Worm (Caenorhabditis elegans) whole organism, mixed stage, embryonic: ENCODE measurements around the gene F14E5.2.
"Not testable (repeated sequence)": the region's sequence is repeated elsewhere in the genome, so short reads cannot be mapped to it uniquely, and the experiment has no call there.

Source experiments
- M03D4.4 ChIP-seq: sonication (generic microtip); optimal IDR thresholded peaks from 2 replicates; lab custom pipeline; 2017; ENCODE audit warnings: mild to moderate bottlenecking, missing genetic modification characterization, missing compliant biosample characterization
- bed-3 ChIP-seq: fragments of 200-800 bp; sonication (Bioruptor generic); optimal IDR thresholded peaks from 3 replicates; lab custom pipeline; 2018; ENCODE audit warnings: mild to moderate bottlenecking, missing genetic modification characterization, moderate library complexity, missing compliant biosample characterization
- blmp-1 ChIP-seq: fragments of 150-350 bp; optimal IDR thresholded peaks from 2 replicates; lab custom pipeline; 2014; ENCODE audit warnings: missing biosample characterization, missing genetic modification characterization
- ceh-39 ChIP-seq: fragments of 150-350 bp; optimal IDR thresholded peaks from 2 replicates; lab custom pipeline; 2014; ENCODE audit warnings: missing biosample characterization, missing genetic modification characterization
- ceh-43 ChIP-seq: fragments of 200-800 bp; sonication (Bioruptor generic); optimal IDR thresholded peaks from 2 replicates; lab custom pipeline; 2018; ENCODE audit warnings: mild to moderate bottlenecking, missing genetic modification characterization, moderate library complexity, missing compliant biosample characterization
- ceh-83 ChIP-seq: fragments of 200-800 bp; sonication (Bioruptor generic); optimal IDR thresholded peaks from 2 replicates; lab custom pipeline; 2018; ENCODE audit warnings: mild to moderate bottlenecking, missing genetic modification characterization, missing compliant biosample characterization
- ces-1 ChIP-seq: fragments of 150-350 bp; optimal IDR thresholded peaks from 2 replicates; lab custom pipeline; 2014; ENCODE audit warnings: missing biosample characterization, missing genetic modification reagents, missing genetic modification characterization
- cnd-1 ChIP-seq: fragments of 200-800 bp; sonication (Bioruptor generic); optimal IDR thresholded peaks from 2 replicates; lab custom pipeline; 2018; ENCODE audit warnings: mild to moderate bottlenecking, missing genetic modification characterization, missing compliant biosample characterization
- drap-1 ChIP-seq: fragments of 200-800 bp; sonication (Bioruptor generic); optimal IDR thresholded peaks from 3 replicates; lab custom pipeline; 2018; ENCODE audit warnings: mild to moderate bottlenecking, missing genetic modification characterization, missing compliant biosample characterization
- elt-1 ChIP-seq: sonication (generic microtip); optimal IDR thresholded peaks from 2 replicates; lab custom pipeline; 2017; ENCODE audit warnings: missing genetic modification characterization, mild to moderate bottlenecking, missing compliant biosample characterization, antibody characterized with exemption, moderate library complexity, borderline replicate concordance; ENCODE audit not compliant: insufficient read depth
- elt-3 ChIP-seq: fragments of 150-350 bp; optimal IDR thresholded peaks from 2 replicates; lab custom pipeline; 2014; ENCODE audit warnings: missing biosample characterization, missing genetic modification characterization
- ham-2 ChIP-seq: fragments of 200-800 bp; sonication (Bioruptor generic); optimal IDR thresholded peaks from 2 replicates; lab custom pipeline; 2018; ENCODE audit warnings: mild to moderate bottlenecking, missing genetic modification characterization, missing compliant biosample characterization
- hlh-1 ChIP-seq: fragments of 150-350 bp; optimal IDR thresholded peaks from 2 replicates; lab custom pipeline; 2014; ENCODE audit warnings: missing biosample characterization, missing genetic modification reagents, missing genetic modification characterization
- lin-13 ChIP-seq: fragments of 150-350 bp; optimal IDR thresholded peaks from 2 replicates; lab custom pipeline; 2014; ENCODE audit warnings: missing biosample characterization, missing genetic modification characterization
- lsy-2 ChIP-seq: fragments of 150-350 bp; optimal IDR thresholded peaks from 2 replicates; lab custom pipeline; 2014; ENCODE audit warnings: missing biosample characterization, missing genetic modification characterization
- mab-5 ChIP-seq: fragments of 150-350 bp; optimal IDR thresholded peaks from 2 replicates; lab custom pipeline; 2014; ENCODE audit warnings: missing biosample characterization, missing genetic modification characterization
- mep-1 ChIP-seq: fragments of 150-350 bp; optimal IDR thresholded peaks from 2 replicates; lab custom pipeline; 2017; ENCODE audit warnings: missing biosample characterization, missing genetic modification reagents, missing genetic modification characterization, inconsistent platforms
- mls-2 ChIP-seq: sonication (generic microtip); optimal IDR thresholded peaks from 2 replicates; lab custom pipeline; 2016; ENCODE audit warnings: mild to moderate bottlenecking, missing genetic modification characterization, moderate library complexity, missing compliant biosample characterization
- nhr-12 ChIP-seq: fragments of 150-350 bp; optimal IDR thresholded peaks from 2 replicates; lab custom pipeline; 2014; ENCODE audit warnings: missing biosample characterization, missing genetic modification characterization
- nhr-2 ChIP-seq: fragments of 150-350 bp; optimal IDR thresholded peaks from 2 replicates; lab custom pipeline; 2014; ENCODE audit warnings: missing biosample characterization, missing genetic modification characterization
- nhr-237 ChIP-seq: fragments of 150-350 bp; optimal IDR thresholded peaks from 2 replicates; lab custom pipeline; 2014; ENCODE audit warnings: missing biosample characterization, missing genetic modification characterization
- nhr-76 ChIP-seq: sonication (generic microtip); optimal IDR thresholded peaks from 2 replicates; lab custom pipeline; 2017; ENCODE audit warnings: missing biosample characterization, missing genetic modification characterization
- pha-4 ChIP-seq: fragments of 150-350 bp; optimal IDR thresholded peaks from 2 replicates; lab custom pipeline; 2018; ENCODE audit warnings: missing biosample characterization, missing genetic modification reagents, missing genetic modification characterization
- sem-2 ChIP-seq: fragments of 200-800 bp; sonication (Bioruptor generic); optimal IDR thresholded peaks from 2 replicates; lab custom pipeline; 2018; ENCODE audit warnings: mild to moderate bottlenecking, missing genetic modification characterization, missing compliant biosample characterization
- snpc-4 ChIP-seq: fragments of 150-350 bp; optimal IDR thresholded peaks from 2 replicates; lab custom pipeline; 2014; ENCODE audit warnings: missing biosample characterization, missing genetic modification characterization
- sptf-1 ChIP-seq: sonication (generic microtip); optimal IDR thresholded peaks from 2 replicates; lab custom pipeline; 2017; ENCODE audit warnings: mild to moderate bottlenecking, missing genetic modification characterization, moderate library complexity, missing compliant biosample characterization
- tbx-8 ChIP-seq: fragments of 200-800 bp; sonication (Bioruptor generic); optimal IDR thresholded peaks from 2 replicates; lab custom pipeline; 2018; ENCODE audit warnings: mild to moderate bottlenecking, missing genetic modification characterization, moderate library complexity, missing compliant biosample characterization
- unc-39 ChIP-seq: fragments of 150-350 bp; optimal IDR thresholded peaks from 2 replicates; lab custom pipeline; 2014; ENCODE audit warnings: missing biosample characterization, missing genetic modification characterization
- unc-62 ChIP-seq: fragments of 150-350 bp; optimal IDR thresholded peaks from 2 replicates; lab custom pipeline; 2014; ENCODE audit warnings: missing biosample characterization, missing genetic modification reagents, missing genetic modification characterization
- zip-8 ChIP-seq: fragments of 150-350 bp; optimal IDR thresholded peaks from 2 replicates; lab custom pipeline; 2014; ENCODE audit warnings: missing biosample characterization, missing genetic modification characterization
- ztf-11 ChIP-seq: fragments of 150-350 bp; optimal IDR thresholded peaks from 2 replicates; lab custom pipeline; 2014; ENCODE audit warnings: missing biosample characterization, missing genetic modification characterization

Gene F14E5.2

ce11 chrII:8428947-8429919, 575 bp upstream of the F14E5.2 start:
- TF ChIP-seq lsy-2 = peak; percentile 43
- TF ChIP-seq zip-8 = peak; percentile 16
- no peak for TF ChIP-seq mep-1 (tag; lab: Kevin White, UChicago)
- TF ChIP-seq ceh-39 (tag; lab: Kevin White, UChicago) = no peak
- TF ChIP-seq hlh-1 (tag; lab: Kevin White, UChicago) = no peak

ce11 chrII:8420775-8421388, 7.8 kb downstream of the F14E5.2 start:
- TF ChIP-seq nhr-237 (tag; lab: Kevin White, UChicago) (no peak), lsy-2 (peak; percentile 76), lin-13 (tag; lab: Kevin White, UChicago) (no peak)

ce11 chrII:8419798-8420197, 8.9 kb downstream of the F14E5.2 start, which contains the start of gene F14E5.8:
F14E5.8 (plus strand) TSS chrII:8420098.
- not testable (repeated sequence) for TF ChIP-seq unc-62 (GFP tag; lab: Kevin White, UChicago); sptf-1 (tag; lab: Kevin White, UChicago); sem-2 (GFP tag; lab: Kevin White, UChicago)

- TF ChIP-seq elt-1 (tag; lab: Kevin White, UChicago) (no peak), lsy-2 (peak; percentile 76)
- TF ChIP-seq, all 35 proteins: peak for 1
These were observed 9.6 kb downstream of the F14E5.2 start for ce11 chrII:8419015-8419414.

- no peak for TF ChIP-seq hlh-1 (tag; lab: Kevin White, UChicago)
- TF ChIP-seq unc-62 (GFP tag; lab: Kevin White, UChicago) = peak; percentile 73
These were observed 11.5 kb downstream of the F14E5.2 start, which contains the start of gene fdgt-2 for ce11 chrII:8417059-8417668. fdgt-2 (plus strand) TSS chrII:8417618.

ce11 chrII:8415462-8416037, 13.1 kb downstream of the F14E5.2 start:
- TF ChIP-seq lsy-2 (no peak), zip-8 (peak; percentile 89), snpc-4 (tag; lab: Kevin White, UChicago) (no peak), mep-1 (tag; lab: Kevin White, UChicago) (no peak), ham-2 (GFP tag; lab: Kevin White, UChicago) (no peak), nhr-12 (tag; lab: Kevin White, UChicago) (no peak), drap-1 (GFP tag; lab: Kevin White, UChicago) (no peak), ces-1 (GFP tag; lab: Kevin White, UChicago) (no peak), ceh-83 (GFP tag; lab: Kevin White, UChicago) (no peak), ztf-11 (no peak), pha-4 (tag; lab: Kevin White, UChicago) (no peak), unc-62 (GFP tag; lab: Kevin White, UChicago) (no peak), M03D4.4 (tag; lab: Kevin White, UChicago) (no peak), nhr-2 (tag; lab: Kevin White, UChicago) (peak; percentile 88), elt-1 (tag; lab: Kevin White, UChicago) (no peak), ceh-39 (tag; lab: Kevin White, UChicago) (no peak), tbx-8 (no peak), elt-3 (no peak), sem-2 (GFP tag; lab: Kevin White, UChicago) (peak; percentile 13), nhr-237 (tag; lab: Kevin White, UChicago) (no peak), mls-2 (tag; lab: Kevin White, UChicago) (peak; percentile 20), sptf-1 (tag; lab: Kevin White, UChicago) (no peak), bed-3 (GFP tag; lab: Kevin White, UChicago) (no peak), cnd-1 (tag; lab: Kevin White, UChicago) (peak; percentile 17), mab-5 (tag; lab: Kevin White, UChicago) (no peak), lin-13 (tag; lab: Kevin White, UChicago) (no peak), blmp-1 (tag; lab: Kevin White, UChicago) (no peak), nhr-76 (tag; lab: Kevin White, UChicago) (no peak), unc-39 (no peak), ceh-43 (GFP tag; lab: Kevin White, UChicago) (no peak)
- TF ChIP-seq, all 35 proteins: peak for 5
